Fruit fly (Drosophila melanogaster) whole organism, embryonic: ENCODE data around the gene jet.

Experiments
- Ada2b ChIP-seq: fragments of 200-800 bp; sonication (Bioruptor generic); IDR thresholded peaks from 2 replicates; pipeline ENCODE4 v1.3.6; 2022; ENCODE audit warnings: missing biosample characterization, missing genetic modification characterization
- Atf3 ChIP-seq: fragments of 200-800 bp; sonication (Bioruptor generic); optimal IDR thresholded peaks from 3 replicates; lab custom pipeline; 2016; ENCODE audit warnings: missing biosample characterization, missing genetic modification characterization
- Bdp1 ChIP-seq: fragments of 200-800 bp; sonication (Bioruptor generic); optimal IDR thresholded peaks from 3 replicates; lab custom pipeline; 2016; ENCODE audit warnings: missing biosample characterization, missing genetic modification characterization
- CG10321 ChIP-seq: fragments of 200-800 bp; sonication (Bioruptor generic); IDR thresholded peaks from 2 replicates; pipeline ENCODE4 v1.3.6; 2022; ENCODE audit warnings: missing biosample characterization, missing genetic modification characterization
- CG10431 ChIP-seq: fragments of 200-800 bp; sonication (Bioruptor generic); optimal IDR thresholded peaks from 3 replicates; lab custom pipeline; 2018; ENCODE audit warnings: missing biosample characterization, mild to moderate bottlenecking, missing genetic modification characterization
- CG11695 ChIP-seq: fragments of 200-800 bp; sonication (Bioruptor generic); IDR thresholded peaks from 3 replicates; pipeline ENCODE4 v1.3.6; 2022; ENCODE audit warnings: missing biosample characterization, missing genetic modification characterization
- CG12659 ChIP-seq: fragments of 200-800 bp; sonication (Bioruptor generic); optimal IDR thresholded peaks from 3 replicates; lab custom pipeline; 2017; ENCODE audit warnings: mild to moderate bottlenecking, missing biosample characterization, missing genetic modification reagents, missing genetic modification characterization
- CG13894 ChIP-seq: fragments of 200-800 bp; sonication (Bioruptor generic); optimal IDR thresholded peaks from 3 replicates; lab custom pipeline; 2018; ENCODE audit warnings: missing biosample characterization, mild to moderate bottlenecking, missing genetic modification characterization, moderate library complexity
- CG15269 ChIP-seq: fragments of 200-800 bp; sonication (Bioruptor generic); optimal IDR thresholded peaks from 2 replicates; lab custom pipeline; 2018; ENCODE audit warnings: missing biosample characterization, mild to moderate bottlenecking, missing genetic modification characterization, moderate library complexity
- CG15514 ChIP-seq: fragments of 200-800 bp; sonication (Bioruptor generic); optimal IDR thresholded peaks from 3 replicates; lab custom pipeline; 2017; ENCODE audit warnings: missing biosample characterization, missing genetic modification characterization, mild to moderate bottlenecking, moderate library complexity, missing genetic modification reagents
- CG15696 ChIP-seq: fragments of 200-800 bp; sonication (Bioruptor generic); optimal IDR thresholded peaks from 2 replicates; lab custom pipeline; 2019; ENCODE audit warnings: missing biosample characterization, mild to moderate bottlenecking, missing genetic modification characterization, moderate library complexity
- CG1647 ChIP-seq: fragments of 200-800 bp; sonication (Bioruptor generic); optimal IDR thresholded peaks from 3 replicates; lab custom pipeline; 2016; ENCODE audit warnings: missing biosample characterization, missing genetic modification characterization
- CG16863 ChIP-seq: fragments of 200-800 bp; sonication (Bioruptor generic); optimal IDR thresholded peaks from 3 replicates; lab custom pipeline; 2016; ENCODE audit warnings: missing biosample characterization, missing genetic modification characterization
- CG17829 ChIP-seq: fragments of 200-800 bp; optimal IDR thresholded peaks from 2 replicates; lab custom pipeline; 2019; ENCODE audit warnings: missing biosample characterization, mild to moderate bottlenecking, missing genetic modification characterization, moderate library complexity
- CG2678 ChIP-seq: fragments of 200-800 bp; sonication (Bioruptor generic); optimal IDR thresholded peaks from 3 replicates; lab custom pipeline; 2019; ENCODE audit warnings: missing biosample characterization, mild to moderate bottlenecking, missing genetic modification characterization, moderate library complexity
- CG2712 ChIP-seq: fragments of 200-800 bp; optimal IDR thresholded peaks from 3 replicates; lab custom pipeline; 2019; ENCODE audit warnings: missing biosample characterization, mild to moderate bottlenecking, missing genetic modification characterization, moderate library complexity
- CG3065 ChIP-seq: fragments of 200-800 bp; sonication (Bioruptor generic); optimal IDR thresholded peaks from 2 replicates; lab custom pipeline; 2016; ENCODE audit warnings: missing biosample characterization, missing genetic modification characterization
- CG3281 ChIP-seq: fragments of 200-800 bp; sonication (Bioruptor generic); optimal IDR thresholded peaks from 3 replicates; lab custom pipeline; 2017; ENCODE audit warnings: missing biosample characterization, mild to moderate bottlenecking, missing genetic modification characterization
- CG43689 ChIP-seq: fragments of 200-800 bp; sonication (Bioruptor generic); IDR thresholded peaks from 2 replicates; pipeline ENCODE4 v1.3.6; 2022; ENCODE audit warnings: missing biosample characterization, missing genetic modification characterization
- CG8765 ChIP-seq: fragments of 200-800 bp; sonication (Bioruptor generic); IDR thresholded peaks from 2 replicates; pipeline ENCODE4 v1.3.6; 2022; ENCODE audit warnings: missing biosample characterization, missing genetic modification characterization
- CTCF ChIP-seq: fragments of 200-800 bp; sonication (Bioruptor generic); optimal IDR thresholded peaks from 2 replicates; lab custom pipeline; 2017; ENCODE audit warnings: missing biosample characterization, mild to moderate bottlenecking, missing genetic modification characterization, moderate library complexity
- CkIIα-i1 ChIP-seq: fragments of 200-800 bp; sonication (Bioruptor generic); IDR thresholded peaks from 2 replicates; pipeline ENCODE4 v1.3.6; 2022; ENCODE audit warnings: missing biosample characterization, missing genetic modification characterization
- Dref ChIP-seq: fragments of 200-800 bp; sonication (Bioruptor generic); IDR thresholded peaks from 2 replicates; pipeline ENCODE4 v1.3.6; 2022; ENCODE audit warnings: missing biosample characterization, missing genetic modification characterization
- Lpt ChIP-seq: fragments of >200 bp; optimal IDR thresholded peaks from 2 replicates; lab custom pipeline; 2018; ENCODE audit warnings: missing biosample characterization, missing genetic modification characterization
- NK7.1 ChIP-seq: fragments of 200-800 bp; sonication (Bioruptor generic); optimal IDR thresholded peaks from 3 replicates; lab custom pipeline; 2016; ENCODE audit warnings: missing biosample characterization, missing genetic modification characterization
- Oaz ChIP-seq: fragments of 200-800 bp; sonication (Bioruptor generic); IDR thresholded peaks from 2 replicates; pipeline ENCODE4 v1.3.6; 2022; ENCODE audit warnings: missing biosample characterization, missing genetic modification characterization
- Pdp1 ChIP-seq, 2 experiments: fragments of 200-800 bp; sonication (Bioruptor generic); optimal IDR thresholded peaks; 3 replicates each; lab custom pipeline; 2016; ENCODE audit warnings: missing biosample characterization in 2 of 2, missing genetic modification characterization in 2 of 2, mild to moderate bottlenecking in 1 of 2, moderate library complexity in 1 of 2
- Ptx1 ChIP-seq: fragments of 200-800 bp; sonication (Bioruptor generic); IDR thresholded peaks from 2 replicates; pipeline ENCODE4 v1.3.6; 2022; ENCODE audit warnings: missing biosample characterization, missing genetic modification characterization
- Sox102F ChIP-seq: fragments of 200-800 bp; sonication (Bioruptor generic); optimal IDR thresholded peaks from 2 replicates; lab custom pipeline; 2018; ENCODE audit warnings: missing biosample characterization, mild to moderate bottlenecking, missing genetic modification characterization, moderate library complexity
- Vsx1 ChIP-seq: fragments of 200-800 bp; sonication (Bioruptor generic); optimal IDR thresholded peaks from 2 replicates; lab custom pipeline; 2017; ENCODE audit warnings: missing biosample characterization, mild to moderate bottlenecking, missing genetic modification characterization, missing genetic modification reagents
- Xbp1 ChIP-seq: fragments of 200-800 bp; sonication (Bioruptor generic); optimal IDR thresholded peaks from 3 replicates; lab custom pipeline; 2016; ENCODE audit warnings: missing biosample characterization, mild to moderate bottlenecking, missing genetic modification characterization
- ash1 ChIP-seq: fragments of 200-800 bp; sonication (Bioruptor generic); optimal IDR thresholded peaks from 2 replicates; lab custom pipeline; 2018; ENCODE audit warnings: missing biosample characterization, mild to moderate bottlenecking, missing genetic modification characterization
- bigmax ChIP-seq: fragments of 200-800 bp; sonication (Bioruptor generic); optimal IDR thresholded peaks from 2 replicates; lab custom pipeline; 2018; ENCODE audit warnings: missing biosample characterization, mild to moderate bottlenecking, missing genetic modification characterization
- ci ChIP-seq: fragments of 200-800 bp; sonication (Bioruptor generic); IDR thresholded peaks from 3 replicates; pipeline ENCODE4 v1.3.6; 2022; ENCODE audit warnings: missing biosample characterization, missing genetic modification characterization
- crol ChIP-seq: fragments of 200-800 bp; sonication (Bioruptor generic); IDR thresholded peaks from 2 replicates; pipeline ENCODE4 v1.3.6; 2022; ENCODE audit warnings: missing biosample characterization, missing genetic modification characterization
- dysf ChIP-seq: fragments of 200-800 bp; sonication (Bioruptor generic); IDR thresholded peaks from 3 replicates; pipeline ENCODE4 v1.3.6; 2022; ENCODE audit warnings: missing biosample characterization, missing genetic modification characterization
- emc ChIP-seq: fragments of 200-800 bp; sonication (Bioruptor generic); optimal IDR thresholded peaks from 2 replicates; lab custom pipeline; 2016; ENCODE audit warnings: missing biosample characterization, missing genetic modification characterization
- eve ChIP-seq, 2 experiments: fragments of >200 bp; optimal IDR thresholded peaks; 2 replicates each; lab custom pipeline; 2017; ENCODE audit warnings: missing biosample characterization in 2 of 2, missing genetic modification characterization in 2 of 2
- exex ChIP-seq: fragments of 200-800 bp; sonication (Bioruptor generic); optimal IDR thresholded peaks from 4 replicates; lab custom pipeline; 2018; ENCODE audit warnings: missing biosample characterization, mild to moderate bottlenecking, missing genetic modification characterization, moderate library complexity
- her ChIP-seq: fragments of 200-800 bp; sonication (Bioruptor generic); optimal IDR thresholded peaks from 2 replicates; lab custom pipeline; 2016; ENCODE audit warnings: missing biosample characterization, missing genetic modification characterization
- lov ChIP-seq, 2 experiments: fragments of 200-800 bp in 1 of 2; fragments of >200 bp in 1 of 2; sonication (Bioruptor generic) in 1 of 2; IDR thresholded peaks in 1 of 2; optimal IDR thresholded peaks in 1 of 2; 2 replicates in 1 of 2; 3 replicates in 1 of 2; pipeline versions ENCODE4 v1.3.6 to Lab custom; 2017 to 2022; ENCODE audit warnings: missing biosample characterization in 1 of 2, missing genetic modification characterization in 1 of 2
- pan ChIP-seq, 4 experiments: fragments of >200 bp in 3 of 4; fragments of 200-800 bp in 1 of 4; sonication (Bioruptor generic) in 1 of 4; optimal IDR thresholded peaks in 3 of 4; IDR thresholded peaks in 1 of 4; 2 replicates each; pipeline versions ENCODE4 v1.3.6 to Lab custom; 2017 to 2022; ENCODE audit warnings: missing biosample characterization in 2 of 4, missing genetic modification characterization in 2 of 4, mixed read lengths in 1 of 4
- pb ChIP-seq: fragments of 200-800 bp; sonication (Bioruptor generic); optimal IDR thresholded peaks from 3 replicates; lab custom pipeline; 2016; ENCODE audit warnings: missing biosample characterization, missing genetic modification characterization
- phol ChIP-seq: fragments of 200-800 bp; sonication (Bioruptor generic); optimal IDR thresholded peaks from 3 replicates; lab custom pipeline; 2018; ENCODE audit warnings: missing biosample characterization, mild to moderate bottlenecking, missing genetic modification characterization, moderate library complexity
- ro ChIP-seq: fragments of 200-800 bp; sonication (Bioruptor generic); IDR thresholded peaks from 2 replicates; pipeline ENCODE4 v1.3.6; 2022; ENCODE audit warnings: missing biosample characterization, missing genetic modification characterization
- sens ChIP-seq: fragments of 200-800 bp; sonication (Bioruptor generic); peaks from one replicate; lab custom pipeline; 2016; ENCODE audit warnings: missing biosample characterization, missing genetic modification characterization
- sens-2 ChIP-seq: fragments of 200-800 bp; sonication (Bioruptor generic); IDR thresholded peaks from 2 replicates; pipeline ENCODE4 v1.3.6; 2022; ENCODE audit warnings: missing biosample characterization, missing genetic modification characterization
- sim ChIP-seq: fragments of 200-800 bp; sonication (Bioruptor generic); IDR thresholded peaks from 2 replicates; pipeline ENCODE4 v1.3.6; 2022; ENCODE audit warnings: missing biosample characterization, missing genetic modification characterization
- vnd ChIP-seq: fragments of 200-800 bp; sonication (Bioruptor generic); IDR thresholded peaks from 3 replicates; pipeline ENCODE4 v1.3.6; 2022; ENCODE audit warnings: missing biosample characterization, missing genetic modification characterization; ENCODE audit not compliant: partially characterized antibody
- wor ChIP-seq: fragments of 200-800 bp; sonication (Bioruptor generic); IDR thresholded peaks from 2 replicates; pipeline ENCODE4 v1.3.6; 2022; ENCODE audit warnings: missing biosample characterization, missing genetic modification characterization

The jet gene

dm6 chr2L:4936325-4936869 lies 13.2 kb downstream of the jet start, which contains the start of gene hoe2 (continued):
- TF ChIP-seq bigmax (GFP tag; lab: Kevin White, UChicago) (no peak), CG1647 (GFP tag; lab: Kevin White, UChicago) (no peak), CG16863 (GFP tag; lab: Kevin White, UChicago) (no peak), CG15514 (GFP tag; lab: Kevin White, UChicago) (peak; percentile 48), Bdp1 (GFP tag; lab: Kevin White, UChicago) (no peak), CG17829 (tag; lab: Kevin White, UChicago) (no peak), CG2678 (tag; lab: Kevin White, UChicago) (no peak), CG2712 (no peak), emc (GFP tag; lab: Kevin White, UChicago) (no peak), sim (GFP tag; lab: Robert Waterston, UW) (no peak), Lpt (GFP tag; lab: Kevin White, UChicago) (no peak), CG12659 (no peak), Dref (peak; percentile 11; the same call in 1 of the 2 replicates), her (GFP tag; lab: Kevin White, UChicago) (no peak), Ada2b (GFP tag; lab: Robert Waterston, UW) (no peak), crol (no peak), CG13894 (peak; percentile 79)

dm6 chr2L:4932284-4932683 lies 17.3 kb downstream of the jet start, which contains the start of gene hoe1:
Gene hoe1, minus strand, starts transcription at chr2L:4932384.
- no peak for TF ChIP-seq vnd (GFP tag; lab: Robert Waterston, UW)
- no peak for TF ChIP-seq CTCF (GFP tag; lab: Kevin White, UChicago)
- no peak for TF ChIP-seq Xbp1 (GFP tag; lab: Kevin White, UChicago)
- TF ChIP-seq Vsx1 (GFP tag; lab: Kevin White, UChicago), result no peak
- no peak for TF ChIP-seq eve (GFP tag; optimal IDR thresholded peaks at IDR 0.05; lab: Kevin White, UChicago)
- no peak for TF ChIP-seq lov (optimal IDR thresholded peaks at IDR 0.05; lab: Kevin White, UChicago)
- TF ChIP-seq lov (GFP tag; IDR thresholded peaks at IDR 0.05; lab: Robert Waterston, UW), result no peak
- TF ChIP-seq pb, result no peak
- no peak for TF ChIP-seq CG8765 (GFP tag; lab: Robert Waterston, UW)
- no peak for TF ChIP-seq dysf (GFP tag; lab: Robert Waterston, UW)
- TF ChIP-seq ro (GFP tag; lab: Robert Waterston, UW), result no peak
- TF ChIP-seq wor (GFP tag; lab: Robert Waterston, UW), result no peak
- no peak for TF ChIP-seq CG13894
- TF ChIP-seq Ptx1 (GFP tag; lab: Robert Waterston, UW), result no peak
- TF ChIP-seq sens-2 (GFP tag; lab: Robert Waterston, UW), result no peak
- no peak for TF ChIP-seq Atf3 (GFP tag; lab: Kevin White, UChicago)
- TF ChIP-seq phol (tag; lab: Kevin White, UChicago), result no peak
- no peak for TF ChIP-seq ash1 (GFP tag; lab: Kevin White, UChicago)
- no peak for TF ChIP-seq CG15696 (tag; lab: Kevin White, UChicago)
- no peak for TF ChIP-seq Oaz (GFP tag; lab: Robert Waterston, UW)
- TF ChIP-seq, all 482 proteins: peak for 0

dm6 chr2L:4930541-4930940 lies 19.0 kb downstream of the jet start:
- peak; percentile 5 for TF ChIP-seq Sox102F (GFP tag; lab: Kevin White, UChicago)
- no peak for TF ChIP-seq CkIIα-i1 (GFP tag; lab: Robert Waterston, UW)
- TF ChIP-seq CG3065 (GFP tag; lab: Kevin White, UChicago), result no peak
- peak; percentile 28 for TF ChIP-seq CG3281
- no peak for TF ChIP-seq exex
- no peak for TF ChIP-seq CG43689 (GFP tag; lab: Robert Waterston, UW)
- peak in 1 of 2 experiments; percentile 73 for TF ChIP-seq Pdp1 (GFP tag; optimal IDR thresholded peaks at IDR 0.05; lab: Kevin White, UChicago)
- TF ChIP-seq CG10321 (GFP tag; lab: Robert Waterston, UW), result no peak
- peak; percentile 20 for TF ChIP-seq CG15269 (tag; lab: Kevin White, UChicago)
- no peak for TF ChIP-seq CG10431 (GFP tag; lab: Kevin White, UChicago)
- 0 out of 3 replicates have a peak, but pooled peaks have one; percentile 13 for TF ChIP-seq CG11695 (GFP tag; lab: Robert Waterston, UW)
- no peak for TF ChIP-seq NK7.1 (GFP tag; lab: Kevin White, UChicago)
- peak; percentile 68; the same call in 2 of the 3 replicates for TF ChIP-seq ci (GFP tag; lab: Robert Waterston, UW)
- TF ChIP-seq pan (optimal IDR thresholded peaks at IDR 0.05; lab: Kevin White, UChicago), result no peak
- peak in 1 of 2 experiments; percentile 21 for TF ChIP-seq pan (GFP tag; optimal IDR thresholded peaks at IDR 0.05 in 1 of 2, IDR thresholded peaks at IDR 0.05 in 1 of 2)
- peak; percentile 83 for TF ChIP-seq sens
